Worm (Caenorhabditis elegans): ENCODE results near the gene F56F11.2.
"Not testable (repeated sequence)": the region's sequence is repeated elsewhere in the genome, so short reads cannot be mapped to it uniquely, and the experiment has no call there.

F56F11.2 gene

DNA sequence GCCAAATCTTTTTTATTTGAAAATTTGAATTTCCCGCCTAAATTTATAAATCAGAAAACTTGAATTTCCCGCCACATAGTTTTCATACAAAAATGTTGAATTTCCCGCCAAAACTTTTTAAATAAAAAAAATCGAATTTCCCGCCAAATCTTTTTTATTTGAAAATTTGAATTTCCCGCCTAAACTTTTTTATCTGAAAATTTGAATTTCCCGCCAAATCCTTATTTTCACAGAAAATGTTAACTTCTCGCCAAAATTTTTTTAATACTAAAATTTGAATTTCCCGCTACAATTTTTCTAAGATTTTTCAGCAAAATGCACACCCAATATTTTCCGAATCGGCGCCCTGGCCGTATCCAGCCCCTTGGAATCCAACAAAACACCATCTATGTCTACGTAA, at the start of gene F56F11.2:
F56F11.2 (plus strand) TSS at position 301 of the 400 bp plus-strand sequence.
- not testable (repeated sequence) for TF ChIP-seq him-1, dao-5, W03F9.2 (tag; optimal IDR thresholded peaks at IDR 0.05)

DNA sequence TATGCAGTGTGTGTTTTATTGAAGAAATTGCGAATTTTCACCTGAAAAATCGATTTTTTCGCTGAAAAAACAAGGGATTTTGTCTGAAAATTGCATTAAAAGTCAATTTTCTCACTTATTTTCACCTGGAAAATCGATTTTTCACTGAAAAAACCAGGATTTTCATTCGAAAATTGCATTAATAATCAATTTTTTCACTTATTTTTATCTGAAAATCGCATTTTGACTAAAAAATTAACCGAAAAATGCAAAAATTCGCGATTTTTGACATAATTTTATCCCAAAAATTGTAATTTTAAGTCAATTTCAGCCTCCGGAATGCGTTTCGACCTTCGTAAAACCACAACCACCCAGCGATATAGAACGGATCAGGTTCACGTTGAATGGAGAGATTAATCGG, 49.6 kb upstream of the F56F11.2 start, which contains the start of gene Y71H2AM.29:
Y71H2AM.29 (plus strand) TSS at position 301 of the 400 bp plus-strand sequence.
- TF ChIP-seq him-1 (tag; optimal IDR thresholded peaks at IDR 0.05), result no peak
- TF ChIP-seq dao-5 (tag; optimal IDR thresholded peaks at IDR 0.05), result no peak
- no peak for TF ChIP-seq W03F9.2 (tag; optimal IDR thresholded peaks at IDR 0.05)

DNA sequence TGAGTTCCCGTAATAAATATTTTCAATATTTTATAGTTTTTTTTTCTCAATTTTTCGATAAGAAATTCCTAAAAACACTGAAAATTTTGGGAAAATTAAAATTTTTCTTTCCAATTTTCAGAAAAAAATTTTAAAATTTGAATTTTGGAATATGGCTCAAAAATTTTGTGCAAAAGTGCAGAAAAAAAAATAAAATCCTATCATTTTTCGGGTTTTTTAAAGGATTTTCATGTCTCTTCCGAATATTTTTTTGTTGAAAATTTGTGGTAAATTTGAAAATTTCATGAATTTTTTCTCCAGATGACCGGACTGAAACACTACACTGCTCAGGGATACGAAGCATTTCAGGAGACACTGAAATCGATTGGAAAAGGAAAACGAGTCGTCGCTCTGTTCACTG, 47.7 kb upstream of the F56F11.2 start, which contains the start of gene txdc-17:
txdc-17 (plus strand) TSS at position 301 of the 400 bp plus-strand sequence.
- no peak for TF ChIP-seq dao-5 (tag; optimal IDR thresholded peaks at IDR 0.05)
- TF ChIP-seq W03F9.2 (tag; optimal IDR thresholded peaks at IDR 0.05), result no peak
- no peak for TF ChIP-seq him-1 (tag; optimal IDR thresholded peaks at IDR 0.05)

DNA sequence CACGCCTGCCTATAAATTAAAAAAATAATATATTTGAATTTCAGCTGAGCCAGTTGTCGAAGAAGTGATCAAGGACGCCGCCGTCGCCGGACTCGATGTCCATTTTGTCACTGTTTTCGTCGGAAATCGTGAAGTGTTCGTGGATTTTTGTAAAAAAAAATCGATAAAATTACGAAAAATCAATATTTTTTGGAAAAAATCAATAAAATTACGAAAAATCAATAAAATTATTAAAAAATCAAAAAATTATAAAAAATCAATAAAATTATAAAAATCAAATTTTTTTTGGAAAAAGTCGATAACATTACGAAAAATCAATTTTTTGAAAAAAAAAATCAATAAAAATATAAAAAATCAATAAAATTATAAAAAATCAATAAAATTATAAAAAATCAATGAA, 47.1 kb upstream of the F56F11.2 start:
- no peak for TF ChIP-seq him-1 (tag; optimal IDR thresholded peaks at IDR 0.05)
- TF ChIP-seq dao-5 (tag; optimal IDR thresholded peaks at IDR 0.05), result no peak
- TF ChIP-seq W03F9.2 (tag; optimal IDR thresholded peaks at IDR 0.05), result no peak

DNA sequence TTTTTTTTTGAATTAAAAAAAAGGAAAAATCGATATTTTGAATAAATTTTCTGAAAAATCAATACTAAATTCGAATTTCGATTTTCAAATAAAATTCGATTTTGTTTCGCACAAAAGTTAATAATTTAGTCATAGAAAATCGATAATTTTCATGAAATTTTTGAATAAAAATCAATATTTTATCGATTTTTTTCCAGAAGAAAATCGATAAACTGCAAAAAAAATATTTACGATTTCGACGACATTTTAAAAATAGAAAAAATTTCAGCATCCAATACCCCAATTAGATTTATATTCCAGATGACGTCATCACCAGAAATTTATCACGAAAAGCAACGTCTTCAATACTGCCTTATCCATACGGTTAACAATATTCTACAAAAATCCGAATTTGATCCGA, 45.8 kb upstream of the F56F11.2 start, which contains the start of gene josd-1:
josd-1 (plus strand) TSS at position 301 of the 400 bp plus-strand sequence.
- TF ChIP-seq him-1 (tag; optimal IDR thresholded peaks at IDR 0.05), result no peak
- TF ChIP-seq W03F9.2 (tag; optimal IDR thresholded peaks at IDR 0.05), result no peak
- no peak for TF ChIP-seq dao-5 (tag; optimal IDR thresholded peaks at IDR 0.05)

DNA sequence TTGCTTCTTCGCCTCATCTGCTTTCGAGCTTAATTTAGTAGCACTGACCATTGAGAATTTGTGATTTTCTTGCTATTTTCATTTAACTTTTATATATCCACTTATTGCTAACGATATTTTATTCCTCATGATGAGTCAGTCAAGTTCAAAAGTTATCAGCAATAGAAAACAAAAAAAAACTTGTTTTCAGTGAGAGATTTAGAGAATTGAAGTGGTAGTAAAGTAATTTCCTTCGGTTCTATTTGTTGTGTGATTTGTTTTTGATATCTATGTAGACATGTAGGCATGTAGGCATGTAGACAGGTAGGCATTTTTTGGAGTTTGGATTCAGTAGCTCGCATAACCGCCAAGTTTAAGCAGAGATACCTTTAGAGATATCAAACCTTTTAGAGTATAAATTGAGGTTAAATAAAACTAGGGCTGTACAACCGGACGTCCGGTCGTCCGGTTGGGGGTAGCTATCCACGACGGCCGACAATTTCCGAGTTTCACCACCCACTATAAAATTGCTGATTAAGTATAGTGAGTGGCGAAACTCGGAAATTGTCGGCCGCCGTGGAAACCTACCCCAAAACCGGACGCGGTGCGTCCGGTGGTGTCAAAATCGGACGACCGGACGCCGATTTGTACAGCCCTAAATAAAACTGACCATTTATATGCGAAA, 41.1 kb upstream of the F56F11.2 start, which contains the start of gene Y71H2AR.2:
Y71H2AR.2 (minus strand) TSS at position 51 of the 664 bp plus-strand sequence.
- TF ChIP-seq W03F9.2 (tag; optimal IDR thresholded peaks at IDR 0.05) (no peak), him-1 (tag; optimal IDR thresholded peaks at IDR 0.05) (no peak), dao-5 (tag; optimal IDR thresholded peaks at IDR 0.05) (no peak)

DNA sequence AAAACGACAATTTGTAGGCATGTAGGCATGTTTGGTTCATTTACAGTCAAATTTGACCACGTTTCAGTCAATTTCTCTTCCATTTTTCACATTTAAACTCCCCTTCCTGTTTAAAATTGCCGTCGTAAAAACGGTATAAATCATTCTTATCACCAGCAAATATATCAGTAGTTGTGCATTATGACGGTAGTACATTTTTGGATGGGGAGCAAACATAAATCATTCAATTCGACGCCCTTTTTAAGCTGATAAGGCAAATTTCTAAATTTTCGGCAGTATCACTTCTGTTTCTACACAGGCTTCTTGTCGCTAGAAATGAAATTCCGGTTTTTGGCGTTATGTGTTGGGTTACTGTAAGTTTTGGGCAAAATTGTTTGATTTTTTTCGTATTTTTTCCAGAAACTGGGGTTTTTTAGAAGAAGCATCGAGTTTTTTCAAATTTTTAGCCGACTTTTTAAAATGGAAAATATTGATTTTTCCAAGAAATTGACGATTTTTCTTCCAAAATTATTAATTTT, 40.2 kb upstream of the F56F11.2 start, which contains the start of gene H34I24.2:
H34I24.2 (plus strand) TSS at position 189 of the 518 bp plus-strand sequence.
- TF ChIP-seq him-1 (tag; optimal IDR thresholded peaks at IDR 0.05), result no peak
- TF ChIP-seq W03F9.2 (tag; optimal IDR thresholded peaks at IDR 0.05), result no peak
- TF ChIP-seq dao-5 (tag; optimal IDR thresholded peaks at IDR 0.05), result no peak

DNA sequence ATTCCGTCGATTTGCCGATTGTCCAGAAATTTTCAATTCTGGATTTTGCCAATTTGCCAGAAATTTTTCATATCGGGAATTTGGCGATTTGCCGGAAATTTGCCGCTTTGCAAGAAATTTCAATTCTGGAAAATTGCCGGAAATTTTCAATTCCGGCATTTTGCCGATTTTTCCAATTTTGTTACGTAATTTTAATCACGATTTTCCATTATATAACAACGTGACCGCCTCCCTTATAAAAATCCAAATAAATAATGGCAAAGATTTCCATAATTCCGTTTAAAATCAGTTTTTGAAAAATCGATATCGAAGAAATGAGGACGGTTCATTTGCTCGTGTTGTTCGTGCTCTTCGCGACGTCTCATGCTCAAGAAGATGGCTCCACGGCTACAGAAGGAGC, 35.3 kb upstream of the F56F11.2 start, which contains the start of gene H34I24.1:
H34I24.1 (plus strand) TSS at position 301 of the 400 bp plus-strand sequence.
- not testable (repeated sequence) for TF ChIP-seq W03F9.2, dao-5, him-1 (tag; optimal IDR thresholded peaks at IDR 0.05)

DNA sequence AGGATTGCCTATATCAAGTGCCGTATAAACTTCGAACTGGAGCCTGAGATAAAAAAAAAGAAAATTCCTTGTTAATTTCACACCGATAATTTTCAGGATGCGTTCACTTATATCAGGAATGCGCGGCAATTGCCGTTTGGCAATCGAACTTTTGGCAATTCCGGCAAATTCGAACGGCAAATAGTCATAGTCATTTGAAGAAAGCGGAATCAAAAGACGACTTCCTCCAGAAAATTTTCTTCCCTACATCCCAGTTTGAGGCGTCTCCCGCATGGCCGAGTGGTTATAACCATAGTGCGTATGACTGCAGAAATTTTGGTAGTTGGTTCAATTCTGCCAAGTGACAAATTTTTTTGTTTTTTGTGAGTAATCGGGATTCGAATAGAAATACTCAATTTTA, 26.2 kb upstream of the F56F11.2 start, which contains the start of gene F56F11.4:
F56F11.4 (plus strand) TSS at position 301 of the 400 bp plus-strand sequence.
- TF ChIP-seq him-1 (tag; optimal IDR thresholded peaks at IDR 0.05) (no peak), W03F9.2 (tag; optimal IDR thresholded peaks at IDR 0.05) (no peak), dao-5 (tag; optimal IDR thresholded peaks at IDR 0.05) (no peak)

DNA sequence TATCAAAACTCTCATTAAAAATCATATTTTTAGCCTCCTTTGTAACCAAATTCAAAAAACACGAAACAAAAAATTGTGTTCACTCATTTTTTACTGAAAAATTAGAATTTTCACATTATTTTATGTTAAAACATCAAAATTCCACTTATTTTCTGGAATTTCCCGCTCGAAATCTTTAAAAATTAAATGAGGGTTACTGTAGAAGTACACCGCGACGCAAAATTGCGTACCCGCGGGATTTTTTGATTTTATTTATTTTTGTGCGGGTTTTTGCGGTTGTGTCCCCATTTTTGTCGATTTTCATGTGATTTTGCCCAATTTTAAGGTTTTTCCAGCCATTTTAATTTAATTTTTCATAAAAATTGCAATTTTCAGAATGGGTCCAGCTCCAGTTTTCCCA, 23.8 kb upstream of the F56F11.2 start:
- TF ChIP-seq W03F9.2 (tag; optimal IDR thresholded peaks at IDR 0.05) (no peak), him-1 (tag; optimal IDR thresholded peaks at IDR 0.05) (no peak), dao-5 (tag; optimal IDR thresholded peaks at IDR 0.05) (no peak)

DNA sequence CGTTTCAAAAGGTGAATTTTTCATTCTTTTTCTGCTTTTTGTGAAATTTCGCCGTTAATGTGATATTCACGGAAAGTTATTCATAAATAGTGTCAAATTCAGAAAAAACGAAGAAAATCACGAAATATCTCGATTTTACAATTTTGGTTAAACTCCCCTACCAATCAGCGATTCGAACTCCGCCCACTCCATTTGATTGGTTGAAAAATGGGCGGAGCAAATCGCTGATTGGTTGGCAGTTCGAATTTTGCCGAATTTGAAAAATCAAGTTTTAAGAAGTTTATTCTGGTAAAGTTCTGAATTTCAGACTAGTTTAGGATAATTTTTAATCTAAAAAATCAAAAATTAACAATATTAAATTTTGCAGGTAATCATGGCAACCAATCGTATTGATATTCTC, 17.4 kb upstream of the F56F11.2 start:
- no peak for TF ChIP-seq W03F9.2 (tag; optimal IDR thresholded peaks at IDR 0.05)
- no peak for TF ChIP-seq dao-5 (tag; optimal IDR thresholded peaks at IDR 0.05)
- TF ChIP-seq him-1 (tag; optimal IDR thresholded peaks at IDR 0.05), result no peak

DNA sequence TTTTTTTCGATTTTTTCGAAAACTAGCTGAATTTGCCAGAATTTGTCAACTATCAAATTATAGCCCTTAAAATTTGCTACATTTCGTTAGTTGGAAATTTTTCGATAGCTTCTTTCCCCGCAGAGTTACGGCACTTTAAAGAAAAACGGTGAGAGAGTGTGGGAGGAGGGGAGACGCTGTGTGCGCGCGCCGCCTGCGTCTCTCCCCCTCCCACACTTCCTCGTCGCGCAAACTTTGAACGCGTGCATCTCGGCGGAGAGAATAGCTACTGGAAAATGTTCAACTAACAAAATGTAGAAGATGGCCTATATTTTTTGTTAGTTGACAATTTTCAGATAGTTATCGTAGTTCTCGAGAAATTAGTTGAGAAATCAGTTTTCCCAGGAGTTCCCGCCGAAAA, 15.5 kb upstream of the F56F11.2 start:
- TF ChIP-seq W03F9.2 (tag; optimal IDR thresholded peaks at IDR 0.05), result no peak
- TF ChIP-seq him-1 (tag; optimal IDR thresholded peaks at IDR 0.05), result no peak
- no peak for TF ChIP-seq dao-5 (tag; optimal IDR thresholded peaks at IDR 0.05)

DNA sequence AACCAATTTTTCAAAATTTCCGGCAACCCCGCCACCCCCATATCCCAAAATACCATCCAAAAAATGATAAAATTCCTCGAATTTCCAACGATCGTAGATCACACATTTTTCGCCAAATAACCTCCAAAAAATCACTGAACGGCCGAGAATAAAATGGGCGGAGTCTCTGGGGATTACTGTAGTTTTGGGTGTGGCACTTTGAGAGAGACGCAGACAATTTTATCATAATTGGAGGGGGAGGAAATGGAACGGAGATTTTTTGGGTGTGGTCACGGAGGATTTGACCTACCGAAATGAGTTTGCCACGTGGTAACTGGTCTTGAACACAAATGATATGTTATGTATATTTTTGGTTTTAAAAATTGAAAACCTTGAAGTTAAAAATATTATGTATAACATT, 13.7 kb upstream of the F56F11.2 start:
- TF ChIP-seq dao-5 (tag; optimal IDR thresholded peaks at IDR 0.05) (no peak), him-1 (tag; optimal IDR thresholded peaks at IDR 0.05) (no peak), W03F9.2 (tag; optimal IDR thresholded peaks at IDR 0.05) (no peak)

DNA sequence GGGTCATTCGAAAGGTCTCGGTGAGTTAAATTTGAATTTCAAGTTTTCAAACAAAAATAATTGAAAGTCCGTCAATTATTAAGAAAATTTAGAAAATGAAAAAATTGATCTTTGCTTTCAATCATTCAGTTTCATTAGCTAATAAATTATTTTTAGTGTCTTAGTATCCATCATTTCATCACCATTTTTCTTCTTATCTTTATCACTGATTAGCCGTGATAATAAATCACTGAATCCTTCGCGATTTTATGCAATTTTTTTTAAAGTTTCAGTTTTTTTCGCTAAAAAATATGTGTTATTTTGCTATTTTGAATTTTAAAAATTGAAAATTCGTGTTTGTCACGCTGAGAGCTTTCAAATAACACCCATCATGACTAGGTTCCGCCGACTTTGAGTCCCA, 13.1 kb upstream of the F56F11.2 start:
- TF ChIP-seq W03F9.2 (tag; optimal IDR thresholded peaks at IDR 0.05) (no peak), dao-5 (tag; optimal IDR thresholded peaks at IDR 0.05) (no peak)

Measured in whole organism, L4/young adult.